Worm (Caenorhabditis elegans): Measurements from ENCODE around the gene Y17G7B.12.

ce11 chrII:11974048-11974995, 49.3 kb upstream of the Y17G7B.12 start:
- TF ChIP-seq ref-1 (GFP tag; conservative IDR thresholded peaks at IDR 0.05): no peak
- no peak for TF ChIP-seq cog-1 (tag; optimal IDR thresholded peaks at IDR 0.05)
- TF ChIP-seq med-1 (GFP tag; optimal IDR thresholded peaks at IDR 0.05; ENCODE audit: insufficient read depth): no peak
- no peak for TF ChIP-seq ztf-23 (GFP tag; IDR thresholded peaks at IDR 0.05)
- TF ChIP-seq klf-2 (GFP tag; conservative IDR thresholded peaks at IDR 0.05): no peak
- TF ChIP-seq flt-1 (GFP tag; IDR thresholded peaks at IDR 0.05): no peak
- TF ChIP-seq T22C8.4 (GFP tag; IDR thresholded peaks at IDR 0.05): no peak
- no peak for TF ChIP-seq tab-1 (GFP tag; IDR thresholded peaks at IDR 0.05)

Data from whole organism, midembryonic.